Worm (Caenorhabditis elegans) whole organism, L4 larva: Measurements from ENCODE around the gene C56G2.5.

Source experiments
- D1046.2 ChIP-seq: fragments of 200-800 bp; sonication (Bioruptor generic); IDR thresholded peaks from 2 replicates; pipeline ENCODE4 v1.3.6; 2022; ENCODE audit warnings: missing genetic modification characterization, missing compliant biosample characterization
- F10B5.3 ChIP-seq: sonication (generic microtip); optimal IDR thresholded peaks from 2 replicates; lab custom pipeline; 2016; ENCODE audit warnings: mild to moderate bottlenecking, missing genetic modification characterization, missing compliant biosample characterization
- F26F4.8 ChIP-seq: fragments of 200-800 bp; sonication (Bioruptor generic); conservative IDR thresholded peaks from 2 replicates; pipeline ENCODE4 v1.3.6; 2022; ENCODE audit warnings: missing genetic modification characterization, missing compliant biosample characterization
- F49E8.2 ChIP-seq: sonication (generic microtip); optimal IDR thresholded peaks from 2 replicates; lab custom pipeline; 2016; ENCODE audit warnings: missing compliant biosample characterization, mild to moderate bottlenecking, missing genetic modification characterization, borderline replicate concordance
- R02D3.7 ChIP-seq: fragments of 150-350 bp; sonication (generic microtip); optimal IDR thresholded peaks from 3 replicates; lab custom pipeline; 2014; ENCODE audit warnings: missing biosample characterization, missing genetic modification characterization
- T20F7.1 ChIP-seq: fragments of 200-800 bp; sonication (Bioruptor generic); optimal IDR thresholded peaks from 2 replicates; lab custom pipeline; 2018; ENCODE audit warnings: mild to moderate bottlenecking, missing genetic modification characterization, missing compliant biosample characterization
- T26A8.4 ChIP-seq: fragments of 200-800 bp; sonication (Bioruptor generic); IDR thresholded peaks from 2 replicates; pipeline ENCODE4 v1.3.6; 2022; ENCODE audit warnings: missing genetic modification characterization, missing compliant biosample characterization
- Y105C5A.15 ChIP-seq: fragments of 200-800 bp; sonication (Bioruptor generic); IDR thresholded peaks from 2 replicates; pipeline ENCODE4 v1.3.6; 2022; ENCODE audit warnings: missing genetic modification characterization, missing compliant biosample characterization
- Y75B8A.6 ChIP-seq: fragments of 200-800 bp; sonication (Bioruptor generic); IDR thresholded peaks from 2 replicates; pipeline ENCODE4 v1.3.6; 2022; ENCODE audit warnings: missing genetic modification reagents, missing genetic modification characterization, missing compliant biosample characterization
- ZK337.2 ChIP-seq: fragments of 200-800 bp; sonication (Bioruptor generic); IDR thresholded peaks from 2 replicates; pipeline ENCODE4 v1.3.6; 2022; ENCODE audit warnings: missing genetic modification reagents, missing genetic modification characterization, missing compliant biosample characterization
- ZK546.5 ChIP-seq, 2 experiments: sonication (generic microtip); optimal IDR thresholded peaks; 2 replicates each; lab custom pipeline; 2017; ENCODE audit warnings: missing biosample characterization in 2 of 2, missing genetic modification characterization in 2 of 2
- aly-2 ChIP-seq: sonication (generic microtip); optimal IDR thresholded peaks from 2 replicates; lab custom pipeline; 2018; ENCODE audit warnings: missing biosample characterization, missing genetic modification characterization
- ama-1 ChIP-seq: fragments of 150-350 bp; optimal IDR thresholded peaks from 2 replicates; lab custom pipeline; 2014; ENCODE audit warnings: inconsistent platforms, mixed read lengths
- ceh-20 ChIP-seq: fragments of 200-800 bp; sonication (Bioruptor generic); IDR thresholded peaks from 2 replicates; pipeline ENCODE4 v1.3.6; 2022; ENCODE audit warnings: missing genetic modification reagents, missing genetic modification characterization, missing compliant biosample characterization
- ceh-62 ChIP-seq: sonication (generic microtip); optimal IDR thresholded peaks from 2 replicates; lab custom pipeline; 2017; ENCODE audit warnings: missing biosample characterization, missing genetic modification characterization
- ceh-82 ChIP-seq: sonication (generic microtip); optimal IDR thresholded peaks from 2 replicates; lab custom pipeline; 2017; ENCODE audit warnings: missing biosample characterization, missing genetic modification characterization
- ces-1 ChIP-seq: fragments of 150-350 bp; sonication (generic microtip); optimal IDR thresholded peaks from 4 replicates; lab custom pipeline; 2014; ENCODE audit warnings: missing biosample characterization, missing genetic modification reagents, missing genetic modification characterization
- ctbp-1 ChIP-seq: fragments of 200-800 bp; sonication (Bioruptor generic); IDR thresholded peaks from 2 replicates; pipeline ENCODE4 v1.3.6; 2022; ENCODE audit warnings: missing genetic modification reagents, missing genetic modification characterization, missing compliant biosample characterization
- dmd-8 ChIP-seq: fragments of 200-800 bp; sonication (Bioruptor generic); IDR thresholded peaks from 2 replicates; pipeline ENCODE4 v1.3.6; 2022; ENCODE audit warnings: missing genetic modification characterization, missing compliant biosample characterization
- dve-1 ChIP-seq: sonication (generic microtip); optimal IDR thresholded peaks from 2 replicates; lab custom pipeline; 2017; ENCODE audit warnings: antibody characterized with exemption, mild to moderate bottlenecking, missing genetic modification characterization, missing compliant biosample characterization; ENCODE audit not compliant: insufficient read depth
- egl-43 ChIP-seq: fragments of 200-800 bp; sonication (Bioruptor generic); IDR thresholded peaks from 2 replicates; pipeline ENCODE4 v1.3.6; 2022; ENCODE audit warnings: missing genetic modification reagents, missing genetic modification characterization, missing compliant biosample characterization
- fos-1 ChIP-seq: fragments of 150-350 bp; optimal IDR thresholded peaks from 2 replicates; lab custom pipeline; 2014; ENCODE audit warnings: missing biosample characterization, missing genetic modification characterization
- hif-1 ChIP-seq, 2 experiments: sonication (generic microtip); optimal IDR thresholded peaks; 2 replicates each; lab custom pipeline; 2016 to 2017; ENCODE audit warnings: missing compliant biosample characterization in 2 of 2, missing genetic modification characterization in 2 of 2, missing genetic modification reagents in 2 of 2, missing genotype in 2 of 2, mild to moderate bottlenecking in 1 of 2
- hlh-30 ChIP-seq: sonication (generic microtip); optimal IDR thresholded peaks from 2 replicates; lab custom pipeline; 2017; ENCODE audit warnings: antibody characterized with exemption, mild to moderate bottlenecking, missing genetic modification characterization, missing compliant biosample characterization; ENCODE audit not compliant: insufficient read depth
- lim-7 ChIP-seq: fragments of 200-800 bp; sonication (Bioruptor generic); IDR thresholded peaks from 2 replicates; pipeline ENCODE4 v1.3.6; 2022; ENCODE audit warnings: missing genetic modification characterization, missing compliant biosample characterization
- lin-1 ChIP-seq: fragments of 200-800 bp; sonication (Bioruptor generic); IDR thresholded peaks from 2 replicates; pipeline ENCODE4 v1.3.6; 2022; ENCODE audit warnings: missing genetic modification reagents, missing genetic modification characterization, missing compliant biosample characterization
- lin-13 ChIP-seq: fragments of 150-350 bp; optimal IDR thresholded peaks from 2 replicates; lab custom pipeline; 2014; ENCODE audit warnings: missing biosample characterization, missing genetic modification reagents, missing genetic modification characterization
- lin-29 ChIP-seq: fragments of 200-800 bp; sonication (Bioruptor generic); IDR thresholded peaks from 2 replicates; pipeline ENCODE4 v1.3.6; 2022; ENCODE audit warnings: missing genetic modification reagents, missing genetic modification characterization, missing compliant biosample characterization
- lin-38 ChIP-seq: fragments of 200-800 bp; sonication (Bioruptor generic); IDR thresholded peaks from 2 replicates; pipeline ENCODE4 v1.3.6; 2022; ENCODE audit warnings: missing genetic modification reagents, missing genetic modification characterization, missing compliant biosample characterization
- lsy-2 ChIP-seq, 2 experiments: fragments of 150-350 bp in 1 of 2; sonication (generic microtip) in 1 of 2; optimal IDR thresholded peaks; 2 replicates each; lab custom pipeline; 2014 to 2017; ENCODE audit warnings: missing biosample characterization in 2 of 2, missing genetic modification characterization in 2 of 2
- madf-9 ChIP-seq: fragments of 200-800 bp; sonication (Bioruptor generic); conservative IDR thresholded peaks from 2 replicates; pipeline ENCODE4 v1.3.6; 2022; ENCODE audit warnings: missing genetic modification reagents, missing genetic modification characterization, missing compliant biosample characterization
- mdl-1 ChIP-seq, 2 experiments: fragments of 150-350 bp in 1 of 2; sonication (generic microtip) in 1 of 2; optimal IDR thresholded peaks; 2 replicates each; lab custom pipeline; 2014 to 2017; ENCODE audit warnings: missing biosample characterization in 2 of 2, missing genetic modification characterization in 2 of 2
- mdt-29 ChIP-seq: fragments of 200-800 bp; sonication (Bioruptor generic); IDR thresholded peaks from 2 replicates; pipeline ENCODE4 v1.3.6; 2022; ENCODE audit warnings: missing genetic modification reagents, missing genetic modification characterization, missing compliant biosample characterization
- mes-2 ChIP-seq: sonication (generic microtip); optimal IDR thresholded peaks from 2 replicates; lab custom pipeline; 2016; ENCODE audit warnings: missing genotype, mild to moderate bottlenecking, missing genetic modification characterization, missing compliant biosample characterization; ENCODE audit not compliant: poor library complexity, severe bottlenecking
- mxl-3 ChIP-seq: fragments of 200-800 bp; sonication (Bioruptor generic); optimal IDR thresholded peaks from 2 replicates; lab custom pipeline; 2018; ENCODE audit warnings: mild to moderate bottlenecking, missing genetic modification characterization, missing compliant biosample characterization
- nhr-11 ChIP-seq: fragments of 150-350 bp; optimal IDR thresholded peaks from 2 replicates; lab custom pipeline; 2014; ENCODE audit warnings: missing biosample characterization, missing genetic modification characterization
- nhr-25 ChIP-seq: sonication (generic microtip); optimal IDR thresholded peaks from 2 replicates; lab custom pipeline; 2017; ENCODE audit warnings: missing genetic modification characterization, mild to moderate bottlenecking, missing compliant biosample characterization, antibody characterized with exemption, moderate library complexity, borderline replicate concordance; ENCODE audit not compliant: insufficient read depth
- nhr-41 ChIP-seq: fragments of 200-800 bp; sonication (Bioruptor generic); IDR thresholded peaks from 2 replicates; pipeline ENCODE4 v1.3.6; 2022; ENCODE audit warnings: missing genetic modification reagents, missing genetic modification characterization, missing compliant biosample characterization
- nhr-42 ChIP-seq: fragments of 200-800 bp; sonication (Bioruptor generic); IDR thresholded peaks from 2 replicates; pipeline ENCODE4 v1.3.6; 2022; ENCODE audit warnings: missing genetic modification characterization, missing compliant biosample characterization
- nhr-48 ChIP-seq: sonication (generic microtip); optimal IDR thresholded peaks from 2 replicates; lab custom pipeline; 2016; ENCODE audit warnings: mild to moderate bottlenecking, missing genetic modification characterization, missing compliant biosample characterization
- nhr-76 ChIP-seq: fragments of 150-350 bp; optimal IDR thresholded peaks from 2 replicates; lab custom pipeline; 2014; ENCODE audit warnings: missing biosample characterization, missing genetic modification characterization
- php-3 ChIP-seq: fragments of 200-800 bp; sonication (Bioruptor generic); IDR thresholded peaks from 2 replicates; pipeline ENCODE4 v1.3.6; 2022; ENCODE audit warnings: missing genetic modification reagents, missing genetic modification characterization, missing compliant biosample characterization
- rbr-2 ChIP-seq: sonication (generic microtip); optimal IDR thresholded peaks from 2 replicates; lab custom pipeline; 2016; ENCODE audit warnings: missing genotype, missing genetic modification characterization, missing compliant biosample characterization
- sdz-12 ChIP-seq: fragments of 200-800 bp; sonication (Bioruptor generic); optimal IDR thresholded peaks from 2 replicates; lab custom pipeline; 2018; ENCODE audit warnings: mild to moderate bottlenecking, missing genetic modification characterization, missing compliant biosample characterization
- set-16 ChIP-seq: fragments of 200-800 bp; sonication (Bioruptor generic); IDR thresholded peaks from 2 replicates; pipeline ENCODE4 v1.3.6; 2022; ENCODE audit warnings: missing genetic modification reagents, missing genetic modification characterization, missing compliant biosample characterization
- snpc-4 ChIP-seq: fragments of 150-350 bp; optimal IDR thresholded peaks from 2 replicates; lab custom pipeline; 2014; ENCODE audit warnings: missing biosample characterization, missing genetic modification characterization
- tra-1 ChIP-seq: fragments of 200-800 bp; sonication (Bioruptor generic); IDR thresholded peaks from 2 replicates; pipeline ENCODE4 v1.3.6; 2022; ENCODE audit warnings: missing genetic modification reagents, missing genetic modification characterization, missing compliant biosample characterization
- unc-130 ChIP-seq: sonication (generic microtip); optimal IDR thresholded peaks from 2 replicates; lab custom pipeline; 2016; ENCODE audit warnings: missing genetic modification reagents, missing genetic modification characterization, missing compliant biosample characterization
- unc-39 ChIP-seq: sonication (generic microtip); optimal IDR thresholded peaks from 2 replicates; lab custom pipeline; 2017; ENCODE audit warnings: missing biosample characterization, missing genetic modification characterization
- zag-1 ChIP-seq: fragments of 150-350 bp; optimal IDR thresholded peaks from 2 replicates; lab custom pipeline; 2014; ENCODE audit warnings: missing biosample characterization, missing genetic modification characterization
- zfp-2 ChIP-seq: sonication (generic microtip); optimal IDR thresholded peaks from 2 replicates; lab custom pipeline; 2016; ENCODE audit warnings: mild to moderate bottlenecking, missing genetic modification characterization, missing compliant biosample characterization

C56G2.5 gene

DNA sequence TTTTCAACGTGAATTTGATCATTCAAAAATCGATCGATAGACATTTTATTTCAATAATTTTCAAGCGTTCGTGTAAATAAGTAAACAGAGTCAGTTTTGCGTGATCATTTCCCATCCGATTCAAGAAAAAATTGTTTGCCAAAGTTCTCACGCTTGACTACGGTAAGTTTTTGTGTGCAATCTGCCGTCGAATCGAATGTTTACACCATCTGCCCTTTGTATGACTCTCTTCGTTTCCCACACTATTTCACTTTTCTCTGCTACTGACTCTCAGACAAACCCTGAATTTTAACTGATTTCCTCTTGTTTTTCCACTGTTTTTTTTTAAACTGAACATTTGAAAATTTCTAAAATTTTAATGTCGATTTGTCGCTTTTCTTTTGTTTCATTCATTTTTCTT, 20.7 kb upstream of the C56G2.5 start (continued):
- TF ChIP-seq mdl-1 (tag; optimal IDR thresholded peaks at IDR 0.05; lab: Kevin White, UChicago): peak in 1 of 2 experiments; percentile 78
- no peak for TF ChIP-seq D1046.2 (GFP tag; lab: Robert Waterston, UW)
- TF ChIP-seq ces-1 (GFP tag; lab: Kevin White, UChicago): no peak
- TF ChIP-seq nhr-42: 0 out of 2 replicates have a peak, but pooled peaks have one; percentile 33
- TF ChIP-seq mes-2 (tag; lab: Kevin White, UChicago): peak; percentile 87
- peak; percentile 93 to 98 for TF ChIP-seq lsy-2 (tag; optimal IDR thresholded peaks at IDR 0.05; lab: Kevin White, UChicago)
- TF ChIP-seq hlh-30 (tag; lab: Kevin White, UChicago): peak; percentile 71
- TF ChIP-seq tra-1 (GFP tag; lab: Robert Waterston, UW): no peak
- peak; percentile 71 for TF ChIP-seq lin-38 (GFP tag; lab: Robert Waterston, UW)
- no peak for TF ChIP-seq dmd-8 (GFP tag; lab: Robert Waterston, UW)
- TF ChIP-seq madf-9: peak; percentile 58; the same call in 1 of the 2 replicates
- peak; percentile 55 for TF ChIP-seq T20F7.1 (GFP tag; lab: Kevin White, UChicago)
- TF ChIP-seq Y105C5A.15: no peak
- no peak for TF ChIP-seq nhr-41
- no peak for TF ChIP-seq lin-29 (GFP tag; lab: Robert Waterston, UW)
- peak; percentile 34 for TF ChIP-seq unc-130
- 0 out of 2 replicates have a peak, but pooled peaks have one; percentile 33 for TF ChIP-seq ceh-20
- no peak for TF ChIP-seq zfp-2 (tag; lab: Kevin White, UChicago)
- no peak for TF ChIP-seq ceh-82 (tag; lab: Kevin White, UChicago)
- no peak for TF ChIP-seq ctbp-1 (GFP tag; lab: Robert Waterston, UW)
- TF ChIP-seq snpc-4 (tag; lab: Kevin White, UChicago): no peak
- TF ChIP-seq nhr-48 (tag; lab: Kevin White, UChicago): peak; percentile 6
- no peak for TF ChIP-seq F26F4.8
- no peak for TF ChIP-seq Y75B8A.6 (GFP tag; lab: Robert Waterston, UW)
- TF ChIP-seq hif-1 (tag; optimal IDR thresholded peaks at IDR 0.05; lab: Kevin White, UChicago): peak in 1 of 2 experiments; percentile 57
- peak; percentile 71 for TF ChIP-seq nhr-25
- TF ChIP-seq dve-1 (tag; lab: Kevin White, UChicago): peak; percentile 59
- TF ChIP-seq egl-43: peak; percentile 45; the same call in 1 of the 2 replicates
- peak; percentile 66 for TF ChIP-seq T26A8.4 (GFP tag; lab: Robert Waterston, UW)
- no peak for TF ChIP-seq unc-39
- no peak for TF ChIP-seq ZK337.2 (GFP tag; lab: Robert Waterston, UW)
- no peak for TF ChIP-seq set-16 (GFP tag; lab: Robert Waterston, UW)
- TF ChIP-seq zag-1: no peak
- TF ChIP-seq R02D3.7 (tag; lab: Kevin White, UChicago): no peak
- peak in 1 of 2 experiments; percentile 14 for TF ChIP-seq ZK546.5 (tag; optimal IDR thresholded peaks at IDR 0.05; lab: Kevin White, UChicago)
- no peak for TF ChIP-seq sdz-12
- TF ChIP-seq lin-1: no peak
- peak; percentile 63 for TF ChIP-seq rbr-2 (tag; lab: Kevin White, UChicago)
- peak; percentile 56 for TF ChIP-seq mxl-3
- TF ChIP-seq ceh-62 (tag; lab: Kevin White, UChicago): no peak
- TF ChIP-seq F49E8.2: peak; percentile 61
- TF ChIP-seq php-3 (GFP tag; lab: Robert Waterston, UW): no peak
- TF ChIP-seq fos-1 (tag; lab: Kevin White, UChicago): no peak
- peak; percentile 25 for TF ChIP-seq ama-1
- TF ChIP-seq F10B5.3 (tag; lab: Kevin White, UChicago): no peak
- peak; percentile 85 for TF ChIP-seq lin-13 (GFP tag; lab: Kevin White, UChicago)
- peak; percentile 58; the same call in 1 of the 2 replicates for TF ChIP-seq mdt-29 (GFP tag; lab: Robert Waterston, UW)
- 0 out of 2 replicates have a peak, but pooled peaks have one; percentile 51 for TF ChIP-seq lim-7 (GFP tag; lab: Robert Waterston, UW)
- TF ChIP-seq nhr-11 (tag; lab: Kevin White, UChicago): peak; percentile 78
- no peak for TF ChIP-seq aly-2 (tag; lab: Kevin White, UChicago)
- TF ChIP-seq nhr-76 (tag; lab: Kevin White, UChicago): no peak
